Fruit fly (Drosophila melanogaster) whole organism, prepupa: Measurements from ENCODE around the gene Dlip2.

Source experiments
- CG11762 ChIP-seq: fragments of 200-800 bp; sonication (Bioruptor generic); optimal IDR thresholded peaks from 3 replicates; lab custom pipeline; 2016; ENCODE audit warnings: missing biosample characterization, missing genetic modification characterization; ENCODE audit not compliant: insufficient read depth
- CG6792 ChIP-seq: fragments of 200-800 bp; sonication (Bioruptor generic); optimal IDR thresholded peaks from 3 replicates; lab custom pipeline; 2016; ENCODE audit warnings: missing biosample characterization, missing genetic modification characterization
- CG6854 ChIP-seq: fragments of 200-800 bp; sonication (Bioruptor generic); optimal IDR thresholded peaks from 2 replicates; lab custom pipeline; 2017; ENCODE audit warnings: missing biosample characterization, mild to moderate bottlenecking, missing genetic modification characterization
- Hr39 ChIP-seq: fragments of 200-800 bp; sonication (Bioruptor generic); optimal IDR thresholded peaks from 2 replicates; lab custom pipeline; 2016; ENCODE audit warnings: missing biosample characterization, missing genetic modification characterization
- Met ChIP-seq: fragments of 200-800 bp; sonication (Bioruptor generic); optimal IDR thresholded peaks from 3 replicates; lab custom pipeline; 2016; ENCODE audit warnings: missing biosample characterization, missing genetic modification characterization
- Sox14 ChIP-seq: fragments of 200-800 bp; sonication (Bioruptor generic); optimal IDR thresholded peaks from 3 replicates; lab custom pipeline; 2016; ENCODE audit warnings: missing biosample characterization, missing genetic modification characterization
- svp ChIP-seq: fragments of 200-800 bp; sonication (Bioruptor generic); peaks from one replicate; lab custom pipeline; 2016; ENCODE audit warnings: missing biosample characterization, missing genetic modification characterization

- TF ChIP-seq CG11762 (GFP tag; lab: Kevin White, UChicago) (no peak), CG6792 (GFP tag; lab: Kevin White, UChicago) (no peak), svp (no peak), Sox14 (GFP tag; lab: Kevin White, UChicago) (no peak), Met (no peak), Hr39 (GFP tag; lab: Kevin White, UChicago) (no peak), CG6854 (no peak)
Measured at dm6 chr3R:4640546-4641253, 4.8 kb downstream of the Dlip2 start.
